Worm (Caenorhabditis elegans): ENCODE results near the gene T26C12.3.

DNA sequence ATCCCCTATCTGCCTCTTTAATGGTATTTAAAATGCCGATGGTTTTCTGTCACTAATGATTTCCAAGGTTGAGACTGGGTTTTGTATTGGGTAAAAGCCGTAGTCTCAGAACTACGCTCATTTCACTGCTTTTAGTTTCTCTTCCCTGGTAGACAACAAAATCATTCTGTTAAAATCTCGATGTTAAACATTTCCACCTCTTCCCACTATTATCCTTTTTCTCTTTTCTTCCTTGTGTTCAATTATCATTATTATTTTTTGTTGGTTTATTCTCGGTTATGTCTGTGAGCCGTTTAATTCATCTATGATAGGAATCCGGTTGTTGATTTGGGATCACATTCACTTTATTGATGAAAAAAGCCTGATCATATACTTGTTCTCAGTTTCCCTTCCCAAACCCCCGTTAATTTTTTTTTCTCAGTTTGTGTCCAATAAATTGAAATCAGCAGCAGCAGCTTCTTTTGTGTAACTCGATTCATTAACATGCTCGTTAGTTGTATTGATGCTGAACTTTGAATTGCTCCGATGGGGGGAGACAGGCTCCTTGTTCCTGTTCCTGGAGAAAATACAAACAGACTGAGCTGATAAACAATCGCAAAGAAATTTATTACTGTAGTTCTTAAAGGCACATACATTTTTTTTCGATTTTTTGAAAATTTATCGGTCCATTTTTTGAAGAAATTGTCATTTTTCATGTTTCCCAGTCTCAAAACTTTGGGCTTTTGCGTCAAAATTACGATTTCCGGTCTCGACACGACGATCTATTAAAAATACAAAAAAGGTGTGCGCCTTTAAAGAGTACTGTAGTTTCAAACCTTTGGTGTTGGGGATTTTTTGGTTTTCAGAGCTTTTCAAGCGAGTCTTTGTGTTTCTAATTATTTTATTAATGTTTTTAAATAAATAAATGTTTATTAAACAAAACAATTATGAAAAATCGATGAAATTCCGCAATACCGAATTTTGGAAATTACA is 23.7 kb upstream of the T26C12.3 start:
- TF ChIP-seq him-1 (tag; optimal IDR thresholded peaks at IDR 0.05) (no peak), W03F9.2 (tag; optimal IDR thresholded peaks at IDR 0.05) (no peak), dao-5 (tag; optimal IDR thresholded peaks at IDR 0.05) (no peak)
